Worm (Caenorhabditis elegans) whole organism, midembryonic: Measurements from ENCODE around the gene cyl-1.
"Not testable (repeated sequence)": the region's sequence is repeated elsewhere in the genome, so short reads cannot be mapped to it uniquely, and the experiment has no call there.

ENCODE experiments used
- T22C8.4 ChIP-seq: fragments of 200-800 bp; sonication (Bioruptor generic); IDR thresholded peaks from 2 replicates; pipeline ENCODE4 v1.3.6; 2022; ENCODE audit warnings: missing genetic modification characterization, missing compliant biosample characterization
- cog-1 ChIP-seq: sonication (generic microtip); optimal IDR thresholded peaks from 2 replicates; lab custom pipeline; 2016; ENCODE audit warnings: missing genetic modification characterization, missing compliant biosample characterization
- flt-1 ChIP-seq: fragments of 200-800 bp; sonication (Bioruptor generic); IDR thresholded peaks from 2 replicates; pipeline ENCODE4 v1.3.6; 2022; ENCODE audit warnings: missing genetic modification characterization, missing compliant biosample characterization
- klf-2 ChIP-seq: fragments of 200-800 bp; sonication (Bioruptor generic); conservative IDR thresholded peaks from 2 replicates; pipeline ENCODE4 v1.3.6; 2022; ENCODE audit warnings: missing genetic modification reagents, missing genetic modification characterization, missing compliant biosample characterization
- med-1 ChIP-seq: sonication (generic microtip); optimal IDR thresholded peaks from 2 replicates; lab custom pipeline; 2017; ENCODE audit warnings: missing genetic modification characterization, mild to moderate bottlenecking, missing compliant biosample characterization, antibody characterized with exemption, missing genetic modification reagents; ENCODE audit not compliant: insufficient read depth
- ref-1 ChIP-seq: fragments of 200-800 bp; sonication (Bioruptor generic); conservative IDR thresholded peaks from 2 replicates; pipeline ENCODE4 v1.3.6; 2022; ENCODE audit warnings: missing genetic modification reagents, missing genetic modification characterization, missing compliant biosample characterization
- tab-1 ChIP-seq: fragments of 200-800 bp; sonication (Bioruptor generic); IDR thresholded peaks from 2 replicates; pipeline ENCODE4 v1.3.6; 2022; ENCODE audit warnings: missing genetic modification characterization, missing compliant biosample characterization
- ztf-23 ChIP-seq: fragments of 200-800 bp; sonication (Bioruptor generic); IDR thresholded peaks from 2 replicates; pipeline ENCODE4 v1.3.6; 2022; ENCODE audit warnings: missing genetic modification reagents, missing genetic modification characterization, missing compliant biosample characterization
- ztf-29 ChIP-seq: fragments of 200-800 bp; sonication (Bioruptor generic); IDR thresholded peaks from 2 replicates; pipeline ENCODE4 v1.3.6; 2022; ENCODE audit warnings: missing genetic modification reagents, missing genetic modification characterization, missing compliant biosample characterization

Gene cyl-1

DNA sequence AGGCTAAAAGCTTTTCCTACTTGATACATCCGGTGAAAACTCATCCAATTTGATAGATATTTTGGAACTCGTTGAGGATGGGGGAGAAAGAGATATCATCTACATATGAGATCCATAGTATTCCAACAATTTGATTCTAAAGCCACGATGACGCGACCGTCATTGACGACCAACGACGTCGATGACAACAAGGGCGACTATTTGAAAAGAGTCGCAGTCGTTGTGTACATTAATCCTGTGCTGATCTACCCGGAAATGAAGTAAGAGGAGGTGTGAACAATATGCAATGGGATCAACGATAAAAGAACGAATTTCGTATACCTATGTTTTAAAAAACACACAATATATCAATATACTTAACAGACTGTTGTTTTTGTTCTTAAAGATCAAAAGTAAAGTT is 34.6 kb upstream of the cyl-1 start:
- TF ChIP-seq ztf-29 (no peak), ref-1 (GFP tag; lab: Robert Waterston, UW) (no peak), klf-2 (GFP tag; lab: Robert Waterston, UW) (no peak), ztf-23 (GFP tag; lab: Robert Waterston, UW) (no peak), tab-1 (GFP tag; lab: Robert Waterston, UW) (no peak), cog-1 (tag; lab: Kevin White, UChicago) (no peak), flt-1 (GFP tag; lab: Robert Waterston, UW) (no peak), T22C8.4 (GFP tag; lab: Robert Waterston, UW) (no peak), med-1 (GFP tag; lab: Kevin White, UChicago) (no peak)

DNA sequence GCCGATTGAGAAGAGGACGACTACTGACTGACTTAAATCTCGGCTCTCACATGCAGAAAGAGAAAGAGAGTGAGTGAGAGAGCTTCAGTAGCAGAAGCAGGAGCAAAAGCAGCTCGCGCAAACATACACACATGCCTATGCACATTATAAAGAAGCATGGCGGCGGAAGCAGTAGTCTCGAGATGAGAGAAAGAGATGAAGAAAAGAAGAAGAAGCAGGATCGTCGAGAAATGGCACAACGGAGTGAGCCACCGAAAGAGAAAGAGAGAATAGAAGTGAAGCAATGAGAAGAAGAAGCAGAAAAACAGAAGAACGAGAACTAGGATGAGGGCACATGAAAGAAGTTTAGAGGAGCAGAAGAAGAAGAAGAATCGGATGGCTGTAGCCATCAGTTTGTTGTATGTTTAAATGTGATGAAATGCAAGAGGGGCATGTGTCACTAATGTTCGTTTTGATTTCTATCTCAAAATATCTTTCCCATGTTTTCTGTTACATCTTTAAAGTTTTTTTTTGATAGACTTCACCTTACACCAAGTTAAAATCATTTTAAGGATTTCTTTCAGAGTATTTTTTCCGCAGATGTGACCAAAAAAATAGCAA is 33.5 kb upstream of the cyl-1 start:
- TF ChIP-seq T22C8.4 (GFP tag; lab: Robert Waterston, UW) (no peak), flt-1 (GFP tag; lab: Robert Waterston, UW) (no peak), ztf-29 (no peak), tab-1 (GFP tag; lab: Robert Waterston, UW) (no peak), ref-1 (GFP tag; lab: Robert Waterston, UW) (no peak), cog-1 (tag; lab: Kevin White, UChicago) (no peak), med-1 (GFP tag; lab: Kevin White, UChicago) (no peak)

DNA sequence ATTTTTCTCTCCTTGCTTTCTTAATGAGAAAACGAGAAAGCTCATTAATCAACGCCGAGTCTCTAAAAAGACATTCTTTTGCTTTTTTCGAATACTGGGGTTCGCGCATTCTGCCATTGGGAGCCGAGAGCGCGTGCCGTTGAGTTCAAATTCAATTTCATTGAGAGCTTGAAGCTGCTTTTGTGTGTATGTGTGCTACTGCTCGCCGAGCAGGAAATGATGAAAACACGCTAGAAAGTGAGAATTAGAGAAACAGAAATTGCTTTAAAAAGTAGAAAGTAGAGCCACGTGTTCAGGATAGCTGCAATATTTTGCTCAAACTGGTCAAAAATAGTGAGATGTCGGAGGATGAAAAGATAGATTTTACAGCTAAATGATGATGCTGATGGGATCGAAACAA is 32.2 kb upstream of the cyl-1 start:
- TF ChIP-seq T22C8.4 (GFP tag; lab: Robert Waterston, UW) (no peak), flt-1 (GFP tag; lab: Robert Waterston, UW) (no peak), med-1 (GFP tag; lab: Kevin White, UChicago) (no peak), klf-2 (GFP tag; lab: Robert Waterston, UW) (no peak), ztf-29 (no peak), tab-1 (GFP tag; lab: Robert Waterston, UW) (no peak), ref-1 (GFP tag; lab: Robert Waterston, UW) (no peak)

DNA sequence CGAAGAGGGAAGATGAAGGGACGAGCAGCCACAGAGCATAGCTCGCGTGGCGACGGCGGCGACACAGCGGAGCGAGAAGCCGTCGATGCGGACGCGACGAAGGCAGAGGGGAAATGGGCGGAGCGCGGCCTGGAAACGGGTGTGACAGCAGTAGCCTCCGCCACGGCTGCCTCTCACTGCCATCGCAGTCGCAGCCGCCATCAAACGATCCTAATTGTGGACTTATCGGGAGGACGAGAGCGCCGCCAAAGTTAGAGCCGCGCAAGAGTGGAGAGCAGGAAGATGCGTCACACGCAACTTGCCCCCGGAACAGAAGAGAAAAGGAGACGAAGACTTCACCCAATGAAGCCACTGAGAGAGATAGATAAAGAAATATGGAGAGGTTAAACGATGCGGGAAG is 30.8 kb upstream of the cyl-1 start:
- TF ChIP-seq tab-1 (GFP tag; lab: Robert Waterston, UW) (peak; percentile 30; the same call in 1 of the 2 replicates), klf-2 (GFP tag; lab: Robert Waterston, UW) (no peak), ref-1 (GFP tag; lab: Robert Waterston, UW) (no peak), flt-1 (GFP tag; lab: Robert Waterston, UW) (no peak)

DNA sequence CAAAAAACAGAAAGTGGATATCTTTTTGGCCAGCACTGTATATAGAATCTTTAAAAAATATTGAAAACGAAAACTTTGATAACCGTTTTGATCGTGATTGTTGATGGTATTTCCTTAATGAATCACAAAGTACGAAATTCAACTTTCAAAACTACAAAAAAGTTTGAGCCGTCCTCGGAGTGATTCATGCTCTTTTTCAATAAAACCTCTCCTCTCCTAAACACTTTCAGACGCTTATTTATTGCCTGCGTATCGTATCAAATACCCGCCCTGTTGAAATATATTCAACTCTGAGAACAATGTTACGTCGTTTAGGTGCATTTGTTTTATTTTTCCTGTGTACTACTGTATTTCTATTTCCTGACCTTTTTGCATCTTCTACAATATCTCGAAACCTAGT is 27.4 kb upstream of the cyl-1 start:
- TF ChIP-seq klf-2 (GFP tag; lab: Robert Waterston, UW) (no peak), cog-1 (tag; lab: Kevin White, UChicago) (no peak), tab-1 (GFP tag; lab: Robert Waterston, UW) (no peak), ztf-29 (no peak), flt-1 (GFP tag; lab: Robert Waterston, UW) (no peak), ref-1 (GFP tag; lab: Robert Waterston, UW) (no peak), T22C8.4 (GFP tag; lab: Robert Waterston, UW) (no peak)

DNA sequence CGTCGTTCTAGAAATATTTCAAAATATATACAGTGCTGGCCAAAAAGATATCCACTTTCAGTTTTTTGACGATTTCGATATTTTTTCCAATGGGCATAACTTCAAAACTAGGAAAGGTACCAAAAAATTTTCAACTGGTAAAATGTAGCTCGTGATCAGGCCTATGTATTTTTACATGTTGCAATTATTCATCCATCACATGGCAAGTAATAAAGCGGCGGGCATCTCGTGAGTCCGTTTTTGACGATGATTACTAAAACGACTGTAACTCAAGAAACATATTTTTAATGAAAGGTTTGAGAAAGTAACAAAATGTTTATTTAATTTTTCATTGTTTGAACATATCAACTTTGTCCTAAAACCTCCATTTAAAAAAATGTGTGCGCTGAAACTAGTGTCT is 26.5 kb upstream of the cyl-1 start, which contains the start of gene F10C2.3:
Gene F10C2.3 (plus strand): TSS at position 301 of the 400 bp plus-strand sequence.
- TF ChIP-seq ref-1, klf-2, T22C8.4 (GFP tag; lab: Robert Waterston, UW): not testable (repeated sequence)

DNA sequence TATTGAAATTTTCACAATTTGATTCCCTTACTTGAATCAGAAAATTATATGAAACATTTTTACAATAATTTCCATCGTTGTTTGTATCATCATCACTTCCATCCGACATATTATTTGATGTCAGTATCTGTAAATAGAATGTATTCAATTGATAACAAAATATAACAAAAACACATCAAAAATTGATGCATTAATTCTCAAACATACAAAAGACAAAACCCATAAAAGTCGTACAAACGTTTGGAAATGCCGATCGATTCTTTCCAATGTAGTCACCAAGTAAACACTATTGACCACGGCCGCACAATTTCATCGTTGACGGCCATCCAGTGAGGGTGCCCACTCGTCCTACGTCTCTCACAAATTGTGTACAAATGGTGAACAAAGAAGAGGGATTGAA is 19.8 kb upstream of the cyl-1 start, which contains the start of gene add-2:
Gene add-2 (minus strand): TSS at position 109 of the 400 bp plus-strand sequence.
- TF ChIP-seq ref-1 (GFP tag; lab: Robert Waterston, UW) (no peak), tab-1 (GFP tag; lab: Robert Waterston, UW) (no peak), med-1 (GFP tag; lab: Kevin White, UChicago) (no peak), klf-2 (GFP tag; lab: Robert Waterston, UW) (no peak), cog-1 (tag; lab: Kevin White, UChicago) (no peak), flt-1 (GFP tag; lab: Robert Waterston, UW) (no peak), ztf-29 (no peak), T22C8.4 (GFP tag; lab: Robert Waterston, UW) (no peak), ztf-23 (GFP tag; lab: Robert Waterston, UW) (no peak)

DNA sequence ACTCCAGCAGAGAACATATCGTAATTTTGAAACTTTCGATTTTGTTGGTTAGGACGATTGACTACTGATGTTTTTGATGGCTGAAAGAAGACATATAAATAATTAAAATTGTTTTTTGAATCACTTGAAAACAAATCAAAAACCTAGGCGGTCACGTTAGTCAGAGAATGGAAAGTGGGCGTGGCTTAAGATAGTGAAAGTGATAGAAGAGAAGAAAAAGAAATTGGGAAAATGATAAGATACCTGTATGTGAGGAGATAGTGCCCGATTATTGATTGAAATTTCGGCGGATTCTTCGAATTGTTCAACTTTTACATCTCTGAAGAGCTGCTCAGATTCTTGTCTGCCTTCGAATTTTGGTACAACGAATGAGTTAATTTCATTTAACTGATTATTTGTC is 18.2 kb upstream of the cyl-1 start:
- TF ChIP-seq cog-1 (tag; lab: Kevin White, UChicago) (no peak), flt-1 (GFP tag; lab: Robert Waterston, UW) (no peak), T22C8.4 (GFP tag; lab: Robert Waterston, UW) (no peak), ztf-29 (no peak), klf-2 (GFP tag; lab: Robert Waterston, UW) (no peak), med-1 (GFP tag; lab: Kevin White, UChicago) (no peak), ztf-23 (GFP tag; lab: Robert Waterston, UW) (no peak), tab-1 (GFP tag; lab: Robert Waterston, UW) (no peak), ref-1 (GFP tag; lab: Robert Waterston, UW) (no peak)

DNA sequence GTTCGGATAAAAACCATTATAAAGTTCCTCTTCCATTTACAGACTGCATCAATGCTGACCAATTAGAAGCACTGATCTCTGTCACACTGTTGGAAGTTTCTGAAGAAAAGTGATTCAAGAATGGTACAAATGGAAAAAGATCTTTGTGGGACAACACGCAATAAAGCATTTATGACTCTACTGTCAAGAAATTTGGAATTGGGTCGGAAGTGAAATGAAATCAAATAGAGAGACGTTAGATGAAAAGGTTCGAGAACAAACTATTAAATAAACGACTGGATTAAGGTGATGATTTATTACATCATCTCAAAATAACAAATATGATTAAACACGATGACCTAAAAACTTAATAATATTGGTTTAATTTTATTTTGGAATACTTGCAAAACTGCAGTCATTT is 13.0 kb upstream of the cyl-1 start, which contains the start of gene F57F5.3:
Gene F57F5.3 (minus strand): TSS at position 101 of the 400 bp plus-strand sequence.
- TF ChIP-seq med-1 (GFP tag; lab: Kevin White, UChicago) (no peak), flt-1 (GFP tag; lab: Robert Waterston, UW) (no peak), ztf-29 (no peak), T22C8.4 (GFP tag; lab: Robert Waterston, UW) (no peak), ref-1 (GFP tag; lab: Robert Waterston, UW) (no peak), cog-1 (tag; lab: Kevin White, UChicago) (no peak), tab-1 (GFP tag; lab: Robert Waterston, UW) (no peak), klf-2 (GFP tag; lab: Robert Waterston, UW) (no peak), ztf-23 (GFP tag; lab: Robert Waterston, UW) (no peak)
